Fruit fly (Drosophila melanogaster): ENCODE data around the gene CG4239.

The CG4239 gene

DNA sequence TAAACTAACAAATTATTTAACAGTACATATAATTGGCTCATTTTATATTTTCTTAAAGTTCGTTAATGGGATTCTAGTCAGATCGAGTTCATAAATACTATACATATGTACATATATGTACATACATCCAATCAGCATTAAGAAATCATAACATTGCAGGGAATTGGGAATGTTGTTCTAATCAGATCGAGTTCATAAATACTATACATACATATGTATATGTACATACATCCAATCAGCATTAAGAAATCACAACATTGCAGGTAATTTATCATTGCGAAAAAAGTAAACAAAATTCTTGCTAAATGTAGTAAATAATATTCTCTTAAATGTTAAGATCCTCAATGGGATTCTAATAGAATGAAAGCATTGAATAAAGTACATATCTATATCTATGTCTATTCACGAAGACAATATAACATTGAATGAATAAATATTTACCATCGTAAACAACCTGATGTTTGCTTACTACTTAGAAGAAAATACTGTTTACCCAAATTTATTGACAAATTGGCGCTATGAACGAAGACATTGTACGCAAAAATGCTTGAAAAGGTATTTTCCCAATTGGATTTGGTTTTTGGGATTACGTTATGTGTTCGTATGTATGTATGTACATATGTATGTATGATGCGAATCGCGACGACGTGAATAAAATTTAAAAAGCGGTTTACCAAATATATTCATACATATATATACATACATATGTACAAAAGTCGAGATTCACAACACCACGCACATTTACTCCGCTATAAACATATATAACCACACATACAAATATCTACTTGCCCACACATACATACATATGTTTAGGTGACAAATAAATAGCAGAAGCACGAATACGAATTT is 1.2 kb upstream of the CG4239 start (continued):
- TF ChIP-seq CG4730 (GFP tag; IDR thresholded peaks at IDR 0.05) (no peak), cad (GFP tag; optimal IDR thresholded peaks at IDR 0.05) (no peak), abd-A (tag; optimal IDR thresholded peaks at IDR 0.05) (no peak), sna (GFP tag; IDR thresholded peaks at IDR 0.05; ENCODE audit: partially characterized antibody) (no peak), Ada2b (GFP tag; IDR thresholded peaks at IDR 0.05) (no peak; the same call in 1 of the 2 replicates), CG12659 (GFP tag; optimal IDR thresholded peaks at IDR 0.05) (peak; percentile 79), gsb (GFP tag; IDR thresholded peaks at IDR 0.05) (no peak), ase (GFP tag; IDR thresholded peaks at IDR 0.05) (peak; percentile 8; the same call in 1 of the 3 replicates), CG17359 (tag; optimal IDR thresholded peaks at IDR 0.05) (peak; percentile 88), lov (optimal IDR thresholded peaks at IDR 0.05) (no peak), lov (GFP tag; IDR thresholded peaks at IDR 0.05) (no peak), MESR4 (GFP tag; optimal IDR thresholded peaks at IDR 0.05) (no peak), CG9797 (GFP tag; optimal IDR thresholded peaks at IDR 0.05) (no peak), pzg (GFP tag; optimal IDR thresholded peaks at IDR 0.05) (no peak), CG6254 (GFP tag; optimal IDR thresholded peaks at IDR 0.05) (peak; percentile 36), CG8924 (tag; optimal IDR thresholded peaks at IDR 0.05) (peak; percentile 78), slbo (GFP tag; IDR thresholded peaks at IDR 0.05) (no peak), CG10366 (GFP tag; IDR thresholded peaks at IDR 0.05) (no peak; the same call in 1 of the 2 replicates), CG11560 (tag; IDR thresholded peaks at IDR 0.05) (no peak), CG9609 (GFP tag; optimal IDR thresholded peaks at IDR 0.05) (no peak), CG10321 (GFP tag; IDR thresholded peaks at IDR 0.05) (no peak), trh (GFP tag; optimal IDR thresholded peaks at IDR 0.05) (peak; percentile 40), NFAT (GFP tag; IDR thresholded peaks at IDR 0.05) (no peak; the same call in 1 of the 2 replicates), CG17361 (GFP tag; IDR thresholded peaks at IDR 0.05) (no peak; the same call in 2 of the 3 replicates), CG6765 (GFP tag; optimal IDR thresholded peaks at IDR 0.05) (peak; percentile 89), CG6854 (GFP tag; optimal IDR thresholded peaks at IDR 0.05) (peak; percentile 76), bab2 (GFP tag; optimal IDR thresholded peaks at IDR 0.05) (peak; percentile 74), Dad (GFP tag; optimal IDR thresholded peaks at IDR 0.05) (no peak), CG8388 (GFP tag; optimal IDR thresholded peaks at IDR 0.05) (no peak), D (optimal IDR thresholded peaks at IDR 0.05) (no peak), D (GFP tag; optimal IDR thresholded peaks at IDR 0.05) (peak; percentile 60), en (GFP tag; optimal IDR thresholded peaks at IDR 0.05) (peak; percentile 18), CG15514 (GFP tag; optimal IDR thresholded peaks at IDR 0.05) (peak; percentile 85), otp (GFP tag; IDR thresholded peaks at IDR 0.05) (peak; percentile 85), CG7963 (GFP tag; IDR thresholded peaks at IDR 0.05; ENCODE audit: partially characterized antibody) (no peak), tup (GFP tag; optimal IDR thresholded peaks at IDR 0.05) (peak; percentile 49), CG34422 (GFP tag; IDR thresholded peaks at IDR 0.05) (no peak), az2 (GFP tag; optimal IDR thresholded peaks at IDR 0.05) (no peak), CG9215 (GFP tag; IDR thresholded peaks at IDR 0.05) (no peak), tio (GFP tag; optimal IDR thresholded peaks at IDR 0.05) (no peak), oc (tag; optimal IDR thresholded peaks at IDR 0.05) (no peak), CG1602 (GFP tag; optimal IDR thresholded peaks at IDR 0.05) (peak; percentile 25), pum (GFP tag; optimal IDR thresholded peaks at IDR 0.05) (no peak), mam (GFP tag; optimal IDR thresholded peaks at IDR 0.05) (peak; percentile 61), hb (GFP tag; IDR thresholded peaks at IDR 0.05; ENCODE audit: partially characterized antibody) (no peak), CG32532 (GFP tag; IDR thresholded peaks at IDR 0.05) (no peak; the same call in 1 of the 2 replicates), Hr3 (GFP tag; optimal IDR thresholded peaks at IDR 0.05) (no peak), CG9727 (GFP tag; optimal IDR thresholded peaks at IDR 0.05) (peak; percentile 76), ara (GFP tag; IDR thresholded peaks at IDR 0.05) (peak; percentile 38; the same call in 1 of the 2 replicates), Opbp (GFP tag; IDR thresholded peaks at IDR 0.05; ENCODE audit: partially characterized antibody) (no peak)

All from whole organism, embryonic.